Fruit fly (Drosophila melanogaster): Measurements from ENCODE around the gene pins.

pins gene

dm6 chr3R:27581263-27581868, 1.3 kb upstream of the pins start (continued):
- TF ChIP-seq CG9609 (GFP tag; optimal IDR thresholded peaks at IDR 0.05), result peak; percentile 3
- peak; percentile 60 for TF ChIP-seq CG11504 (tag; optimal IDR thresholded peaks at IDR 0.05)
- no peak for TF ChIP-seq so (GFP tag; IDR thresholded peaks at IDR 0.05)
- TF ChIP-seq hkb (optimal IDR thresholded peaks at IDR 0.05), result no peak
- TF ChIP-seq hkb (GFP tag; IDR thresholded peaks at IDR 0.05), result no peak
- TF ChIP-seq jigr1 (GFP tag; IDR thresholded peaks at IDR 0.05), result no peak
- peak; percentile 71 for TF ChIP-seq exex (tag; optimal IDR thresholded peaks at IDR 0.05)
- peak; percentile 37 for TF ChIP-seq Vsx1 (GFP tag; optimal IDR thresholded peaks at IDR 0.05)
- TF ChIP-seq vnd (GFP tag; IDR thresholded peaks at IDR 0.05; ENCODE audit: partially characterized antibody), result no peak
- TF ChIP-seq Ets97D (GFP tag; optimal IDR thresholded peaks at IDR 0.05), result peak; percentile 89
- TF ChIP-seq grn (GFP tag; optimal IDR thresholded peaks at IDR 0.05), result peak; percentile 84
- TF ChIP-seq h (optimal IDR thresholded peaks at IDR 0.05), result no peak
- peak; percentile 85 for TF ChIP-seq lab (GFP tag; optimal IDR thresholded peaks at IDR 0.05)
- no peak for TF ChIP-seq stc (GFP tag; IDR thresholded peaks at IDR 0.05)
- TF ChIP-seq Usf (GFP tag; optimal IDR thresholded peaks at IDR 0.05), result no peak
- peak; percentile 59 for TF ChIP-seq CG12299 (tag; optimal IDR thresholded peaks at IDR 0.05)
- no peak for TF ChIP-seq Doc2 (GFP tag; IDR thresholded peaks at IDR 0.05)
- TF ChIP-seq NFAT (GFP tag; IDR thresholded peaks at IDR 0.05), result no peak
- TF ChIP-seq CG6272 (GFP tag; IDR thresholded peaks at IDR 0.05), result 0 out of 2 replicates have a peak, but pooled peaks have one; percentile 25
- TF ChIP-seq NC2β (GFP tag; optimal IDR thresholded peaks at IDR 0.05), result peak; percentile 42
- no peak for TF ChIP-seq Atf3 (GFP tag; optimal IDR thresholded peaks at IDR 0.05)
- no peak for TF ChIP-seq CG31441 (GFP tag; IDR thresholded peaks at IDR 0.05)
- peak; percentile 43 for TF ChIP-seq Antp (GFP tag; optimal IDR thresholded peaks at IDR 0.05)
- peak; percentile 69 for TF ChIP-seq gcm (GFP tag; optimal IDR thresholded peaks at IDR 0.05)
- peak; percentile 72 for TF ChIP-seq HmgZ (tag; optimal IDR thresholded peaks at IDR 0.05)
- no peak for TF ChIP-seq ttk (GFP tag; IDR thresholded peaks at IDR 0.05)
- no peak for TF ChIP-seq CG17328 (GFP tag; IDR thresholded peaks at IDR 0.05)
- peak; percentile 58 for TF ChIP-seq zfh2 (GFP tag; optimal IDR thresholded peaks at IDR 0.05)
- TF ChIP-seq vfl (GFP tag; optimal IDR thresholded peaks at IDR 0.05), result peak; percentile 0
- TF ChIP-seq Aef1 (GFP tag; IDR thresholded peaks at IDR 0.05), result no peak
- TF ChIP-seq bsh (GFP tag; optimal IDR thresholded peaks at IDR 0.05), result peak; percentile 72 to 78
- TF ChIP-seq run (tag; optimal IDR thresholded peaks at IDR 0.05), result peak; percentile 47
- TF ChIP-seq CG1529 (GFP tag; optimal IDR thresholded peaks at IDR 0.05), result peak; percentile 35
- peak; percentile 79 for TF ChIP-seq CG12659 (GFP tag; optimal IDR thresholded peaks at IDR 0.05)
- peak; percentile 48 for TF ChIP-seq CG6254 (GFP tag; optimal IDR thresholded peaks at IDR 0.05)
- TF ChIP-seq en (GFP tag; optimal IDR thresholded peaks at IDR 0.05), result no peak
- peak; percentile 83 for TF ChIP-seq PHDP (tag; optimal IDR thresholded peaks at IDR 0.05)
- TF ChIP-seq CG8765 (GFP tag; IDR thresholded peaks at IDR 0.05), result no peak
- peak; percentile 79 for TF ChIP-seq CG1832 (GFP tag; optimal IDR thresholded peaks at IDR 0.05)
- peak; percentile 48 for TF ChIP-seq CG7786 (GFP tag; optimal IDR thresholded peaks at IDR 0.05)
- TF ChIP-seq kah (GFP tag; optimal IDR thresholded peaks at IDR 0.05), result peak; percentile 62
- TF ChIP-seq CG3838 (GFP tag; optimal IDR thresholded peaks at IDR 0.05), result no peak
- peak; percentile 32 for TF ChIP-seq CG11398 (GFP tag; optimal IDR thresholded peaks at IDR 0.05)
- TF ChIP-seq CG14667 (GFP tag; IDR thresholded peaks at IDR 0.05), result no peak
- TF ChIP-seq CG1233 (GFP tag; optimal IDR thresholded peaks at IDR 0.05), result peak; percentile 2
- TF ChIP-seq CG10366 (GFP tag; IDR thresholded peaks at IDR 0.05), result no peak
- peak; percentile 33 for TF ChIP-seq MTF-1 (GFP tag; optimal IDR thresholded peaks at IDR 0.05; ENCODE audit: borderline replicate concordance)
- TF ChIP-seq pb (GFP tag; optimal IDR thresholded peaks at IDR 0.05), result no peak
- TF ChIP-seq CG5953 (GFP tag; IDR thresholded peaks at IDR 0.05), result no peak
- peak; percentile 58 for TF ChIP-seq CG5180 (GFP tag; optimal IDR thresholded peaks at IDR 0.05)
- TF ChIP-seq CG2678 (tag; optimal IDR thresholded peaks at IDR 0.05), result peak; percentile 74

All from whole organism, embryonic.